Worm (Caenorhabditis elegans) whole organism, mixed stage, embryonic: ENCODE data around the gene F32D8.13.

Experiments
- ceh-39 ChIP-seq: fragments of 150-350 bp; optimal IDR thresholded peaks from 2 replicates; lab custom pipeline; 2014; ENCODE audit warnings: missing biosample characterization, missing genetic modification characterization
- mep-1 ChIP-seq: fragments of 150-350 bp; optimal IDR thresholded peaks from 2 replicates; lab custom pipeline; 2017; ENCODE audit warnings: missing biosample characterization, missing genetic modification reagents, missing genetic modification characterization, inconsistent platforms
- ztf-11 ChIP-seq: fragments of 150-350 bp; optimal IDR thresholded peaks from 2 replicates; lab custom pipeline; 2014; ENCODE audit warnings: missing biosample characterization, missing genetic modification characterization

- TF ChIP-seq mep-1 (tag; lab: Kevin White, UChicago) (no peak), ztf-11 (tag; lab: Kevin White, UChicago) (no peak), ceh-39 (tag; lab: Kevin White, UChicago) (no peak)
Observed at ce11 chrV:10893510-10894128, 2.7 kb downstream of the F32D8.13 start, which contains the start of gene F32D8.4.
